Fruit fly (Drosophila melanogaster) whole organism, embryonic: Measurements from ENCODE around the gene Srp14.

Source experiments
- ATbp ChIP-seq: fragments of 200-800 bp; sonication (Bioruptor generic); optimal IDR thresholded peaks from 2 replicates; lab custom pipeline; 2017; ENCODE audit warnings: missing biosample characterization, mild to moderate bottlenecking, missing genetic modification characterization, missing genetic modification reagents
- B-H1 ChIP-seq: fragments of 200-800 bp; sonication (Bioruptor generic); IDR thresholded peaks from 3 replicates; pipeline ENCODE4 v1.3.6; 2022; ENCODE audit warnings: missing biosample characterization, missing genetic modification characterization
- CG10979 ChIP-seq: fragments of 200-800 bp; sonication (Bioruptor generic); optimal IDR thresholded peaks from 2 replicates; lab custom pipeline; 2018; ENCODE audit warnings: missing biosample characterization, mild to moderate bottlenecking, missing genetic modification characterization, moderate library complexity
- CG13296 ChIP-seq: fragments of 200-800 bp; sonication (Bioruptor generic); optimal IDR thresholded peaks from 3 replicates; lab custom pipeline; 2018; ENCODE audit warnings: missing biosample characterization, mild to moderate bottlenecking, missing genetic modification characterization
- CG13894 ChIP-seq: fragments of 200-800 bp; sonication (Bioruptor generic); optimal IDR thresholded peaks from 3 replicates; lab custom pipeline; 2018; ENCODE audit warnings: missing biosample characterization, mild to moderate bottlenecking, missing genetic modification characterization, moderate library complexity
- CG14710 ChIP-seq: fragments of 200-800 bp; sonication (Bioruptor generic); optimal IDR thresholded peaks from 3 replicates; lab custom pipeline; 2019; ENCODE audit warnings: missing biosample characterization, mild to moderate bottlenecking, missing genetic modification characterization, moderate library complexity
- CG14860 ChIP-seq: fragments of 200-800 bp; sonication (Bioruptor generic); IDR thresholded peaks from 3 replicates; pipeline ENCODE4 v1.3.6; 2022; ENCODE audit warnings: missing biosample characterization, missing genetic modification characterization; ENCODE audit not compliant: partially characterized antibody
- CG16815 ChIP-seq: fragments of 200-800 bp; sonication (Bioruptor generic); optimal IDR thresholded peaks from 3 replicates; lab custom pipeline; 2017; ENCODE audit warnings: missing biosample characterization, mild to moderate bottlenecking, missing genetic modification characterization
- CG17612 ChIP-seq: fragments of 200-800 bp; sonication (Bioruptor generic); IDR thresholded peaks from 2 replicates; pipeline ENCODE4 v1.3.6; 2022; ENCODE audit warnings: missing biosample characterization, missing genetic modification characterization
- CG3065 ChIP-seq: fragments of 200-800 bp; sonication (Bioruptor generic); optimal IDR thresholded peaks from 2 replicates; lab custom pipeline; 2016; ENCODE audit warnings: missing biosample characterization, missing genetic modification characterization
- CG3407 ChIP-seq: fragments of 200-800 bp; sonication (Bioruptor generic); optimal IDR thresholded peaks from 2 replicates; lab custom pipeline; 2018; ENCODE audit warnings: missing biosample characterization, mild to moderate bottlenecking, missing genetic modification characterization
- CG4707 ChIP-seq: fragments of 200-800 bp; sonication (Bioruptor generic); optimal IDR thresholded peaks from 2 replicates; lab custom pipeline; 2018; ENCODE audit warnings: missing biosample characterization, mild to moderate bottlenecking, missing genetic modification characterization, moderate library complexity
- CG4820 ChIP-seq: fragments of 200-800 bp; sonication (Bioruptor generic); optimal IDR thresholded peaks from 3 replicates; lab custom pipeline; 2016; ENCODE audit warnings: missing biosample characterization, missing genetic modification characterization
- CG6654 ChIP-seq: fragments of 200-800 bp; sonication (Bioruptor generic); optimal IDR thresholded peaks from 2 replicates; lab custom pipeline; 2017; ENCODE audit warnings: missing biosample characterization, mild to moderate bottlenecking, missing genetic modification characterization
- CG6791 ChIP-seq: fragments of 200-800 bp; sonication (Bioruptor generic); IDR thresholded peaks from 3 replicates; pipeline ENCODE4 v1.3.6; 2022; ENCODE audit warnings: missing biosample characterization, missing genetic modification characterization; ENCODE audit not compliant: partially characterized antibody
- CG7839 ChIP-seq: fragments of 200-800 bp; sonication (Bioruptor generic); optimal IDR thresholded peaks from 3 replicates; lab custom pipeline; 2018; ENCODE audit warnings: missing biosample characterization, mild to moderate bottlenecking, missing genetic modification characterization, moderate library complexity
- CG8924 ChIP-seq: fragments of 200-800 bp; optimal IDR thresholded peaks from 3 replicates; lab custom pipeline; 2019; ENCODE audit warnings: missing biosample characterization, mild to moderate bottlenecking, missing genetic modification characterization, moderate library complexity
- CG9817 ChIP-seq: fragments of 200-800 bp; sonication (Bioruptor generic); optimal IDR thresholded peaks from 2 replicates; lab custom pipeline; 2018; ENCODE audit warnings: missing biosample characterization, mild to moderate bottlenecking, missing genetic modification characterization, moderate library complexity
- CrebB ChIP-seq: fragments of 200-800 bp; sonication (Bioruptor generic); optimal IDR thresholded peaks from 3 replicates; lab custom pipeline; 2018; ENCODE audit warnings: missing biosample characterization, mild to moderate bottlenecking, missing genetic modification characterization
- HLHmδ ChIP-seq: fragments of 200-800 bp; sonication (Bioruptor generic); optimal IDR thresholded peaks from 2 replicates; lab custom pipeline; 2018; ENCODE audit warnings: missing biosample characterization, mild to moderate bottlenecking, missing genetic modification characterization, moderate library complexity
- HmgD ChIP-seq: fragments of 200-800 bp; sonication (Bioruptor generic); optimal IDR thresholded peaks from 3 replicates; lab custom pipeline; 2016; ENCODE audit warnings: missing biosample characterization, missing genetic modification characterization
- Hr3 ChIP-seq: fragments of 200-800 bp; sonication (Bioruptor generic); optimal IDR thresholded peaks from 3 replicates; lab custom pipeline; 2016; ENCODE audit warnings: missing biosample characterization, missing genetic modification characterization
- MTF-1 ChIP-seq: fragments of 200-800 bp; sonication (Bioruptor generic); optimal IDR thresholded peaks from 2 replicates; lab custom pipeline; 2018; ENCODE audit warnings: missing biosample characterization, mild to moderate bottlenecking, missing genetic modification characterization, borderline replicate concordance
- Mad ChIP-seq: fragments of 200-800 bp; sonication (Bioruptor generic); optimal IDR thresholded peaks from 2 replicates; lab custom pipeline; 2016; ENCODE audit warnings: missing biosample characterization, missing genetic modification characterization
- Oaz ChIP-seq: fragments of 200-800 bp; sonication (Bioruptor generic); IDR thresholded peaks from 2 replicates; pipeline ENCODE4 v1.3.6; 2022; ENCODE audit warnings: missing biosample characterization, missing genetic modification characterization
- Ssrp ChIP-seq: fragments of 200-800 bp; sonication (Bioruptor generic); optimal IDR thresholded peaks from 2 replicates; lab custom pipeline; 2018; ENCODE audit warnings: missing biosample characterization, mild to moderate bottlenecking, missing genetic modification characterization, moderate library complexity
- ac ChIP-seq: fragments of 200-800 bp; sonication (Bioruptor generic); optimal IDR thresholded peaks from 3 replicates; lab custom pipeline; 2017; ENCODE audit warnings: missing biosample characterization, mild to moderate bottlenecking, missing genetic modification characterization
- amos ChIP-seq: fragments of 200-800 bp; sonication (Bioruptor generic); IDR thresholded peaks from 2 replicates; pipeline ENCODE4 v1.3.6; 2022; ENCODE audit warnings: missing biosample characterization, missing genetic modification characterization; ENCODE audit not compliant: partially characterized antibody
- bab2 ChIP-seq: fragments of 200-800 bp; sonication (Bioruptor generic); optimal IDR thresholded peaks from 2 replicates; lab custom pipeline; 2016; ENCODE audit warnings: missing biosample characterization, missing genetic modification characterization
- br ChIP-seq: fragments of >200 bp; optimal IDR thresholded peaks from 2 replicates; lab custom pipeline; 2017
- cad ChIP-seq: fragments of >200 bp; optimal IDR thresholded peaks from 2 replicates; lab custom pipeline; 2017; ENCODE audit warnings: missing biosample characterization, missing genetic modification characterization
- cg ChIP-seq: fragments of 200-800 bp; sonication (Bioruptor generic); optimal IDR thresholded peaks from 3 replicates; lab custom pipeline; 2019; ENCODE audit warnings: missing biosample characterization, mild to moderate bottlenecking, missing genetic modification characterization, moderate library complexity
- chif ChIP-seq, 2 experiments: fragments of 200-800 bp; sonication (Bioruptor generic); optimal IDR thresholded peaks; 3 replicates each; lab custom pipeline; 2016; ENCODE audit warnings: missing biosample characterization in 2 of 2, missing genetic modification characterization in 2 of 2
- da ChIP-seq: fragments of 200-800 bp; sonication (Bioruptor generic); optimal IDR thresholded peaks from 2 replicates; lab custom pipeline; 2016; ENCODE audit warnings: missing biosample characterization, missing genetic modification characterization
- eve ChIP-seq, 2 experiments: fragments of >200 bp; optimal IDR thresholded peaks; 2 replicates each; lab custom pipeline; 2017; ENCODE audit warnings: missing biosample characterization in 2 of 2, missing genetic modification characterization in 2 of 2
- hbn ChIP-seq: fragments of 200-800 bp; sonication (Bioruptor generic); IDR thresholded peaks from 2 replicates; pipeline ENCODE4 v1.3.6; 2022; ENCODE audit warnings: missing biosample characterization, missing genetic modification characterization; ENCODE audit not compliant: partially characterized antibody
- hth ChIP-seq: fragments of >200 bp; optimal IDR thresholded peaks from 2 replicates; lab custom pipeline; 2017; ENCODE audit warnings: inconsistent platforms
- klu ChIP-seq: fragments of 200-800 bp; sonication (Bioruptor generic); IDR thresholded peaks from 2 replicates; pipeline ENCODE4 v1.3.6; 2022; ENCODE audit warnings: missing biosample characterization, missing genetic modification characterization
- lab ChIP-seq: fragments of 200-800 bp; sonication (Bioruptor generic); optimal IDR thresholded peaks from 3 replicates; lab custom pipeline; 2017; ENCODE audit warnings: missing biosample characterization, missing genetic modification characterization, mild to moderate bottlenecking, moderate library complexity, missing genetic modification reagents
- onecut ChIP-seq: fragments of 200-800 bp; sonication (Bioruptor generic); IDR thresholded peaks from 2 replicates; pipeline ENCODE4 v1.3.6; 2022; ENCODE audit warnings: missing biosample characterization, missing genetic modification characterization
- org-1 ChIP-seq: fragments of 200-800 bp; sonication (Bioruptor generic); optimal IDR thresholded peaks from 2 replicates; lab custom pipeline; 2017; ENCODE audit warnings: missing biosample characterization, missing genetic modification characterization
- so ChIP-seq: fragments of 200-800 bp; sonication (Bioruptor generic); IDR thresholded peaks from 3 replicates; pipeline ENCODE4 v1.3.6; 2022; ENCODE audit warnings: missing biosample characterization, missing genetic modification characterization
- sqz ChIP-seq: fragments of 200-800 bp; sonication (Bioruptor generic); optimal IDR thresholded peaks from 3 replicates; lab custom pipeline; 2018; ENCODE audit warnings: missing biosample characterization, mild to moderate bottlenecking, missing genetic modification characterization
- tio ChIP-seq: fragments of 200-800 bp; sonication (Bioruptor generic); optimal IDR thresholded peaks from 2 replicates; lab custom pipeline; 2017; ENCODE audit warnings: missing biosample characterization, missing genetic modification characterization, inconsistent platforms
- tna ChIP-seq: fragments of 200-800 bp; sonication (Bioruptor generic); IDR thresholded peaks from 2 replicates; pipeline ENCODE4 v1.3.6; 2022; ENCODE audit warnings: missing biosample characterization, missing genetic modification characterization; ENCODE audit not compliant: partially characterized antibody
- ttk ChIP-seq: fragments of 200-800 bp; sonication (Bioruptor generic); IDR thresholded peaks from 2 replicates; pipeline ENCODE4 v2.1.2; 2022; ENCODE audit warnings: missing biosample characterization, missing genetic modification characterization
- unpg ChIP-seq: fragments of 200-800 bp; sonication (Bioruptor generic); optimal IDR thresholded peaks from 3 replicates; lab custom pipeline; 2018; ENCODE audit warnings: missing biosample characterization, mild to moderate bottlenecking, missing genetic modification characterization, moderate library complexity
- vnd ChIP-seq: fragments of 200-800 bp; sonication (Bioruptor generic); IDR thresholded peaks from 3 replicates; pipeline ENCODE4 v1.3.6; 2022; ENCODE audit warnings: missing biosample characterization, missing genetic modification characterization; ENCODE audit not compliant: partially characterized antibody
- wor ChIP-seq: fragments of 200-800 bp; sonication (Bioruptor generic); IDR thresholded peaks from 2 replicates; pipeline ENCODE4 v1.3.6; 2022; ENCODE audit warnings: missing biosample characterization, missing genetic modification characterization

Srp14 gene

dm6 chr3R:20542283-20543144 lies 37.4 kb upstream of the Srp14 start (continued):
- TF ChIP-seq vnd (GFP tag; lab: Robert Waterston, UW): no peak
- TF ChIP-seq Ssrp: no peak
- peak; percentile 63 for TF ChIP-seq CG14710 (tag; lab: Kevin White, UChicago)
- peak; percentile 59; the same call in 1 of the 3 replicates for TF ChIP-seq so
- no peak for TF ChIP-seq amos
- no peak for TF ChIP-seq CG16815 (GFP tag; lab: Kevin White, UChicago)
- no peak for TF ChIP-seq br (lab: Kevin White, UChicago)
- peak; percentile 70 for TF ChIP-seq MTF-1 (GFP tag; lab: Kevin White, UChicago)
- TF ChIP-seq CG17612: no peak
- TF ChIP-seq ac (GFP tag; lab: Kevin White, UChicago): peak; percentile 62
- TF ChIP-seq CG4820 (GFP tag; lab: Kevin White, UChicago): no peak
- peak; percentile 7 for TF ChIP-seq lab (GFP tag; lab: Kevin White, UChicago)
- TF ChIP-seq CG6654: no peak
- no peak for TF ChIP-seq tna (GFP tag; lab: Robert Waterston, UW)
- no peak; the same call in 2 of the 3 replicates for TF ChIP-seq B-H1
- TF ChIP-seq bab2: peak; percentile 51
- no peak for TF ChIP-seq ttk (GFP tag; lab: Robert Waterston, UW)
- no peak for TF ChIP-seq Oaz (GFP tag; lab: Robert Waterston, UW)
- TF ChIP-seq ATbp (GFP tag; lab: Kevin White, UChicago): peak; percentile 79
- TF ChIP-seq hth (lab: Kevin White, UChicago): no peak
- peak; percentile 21 for TF ChIP-seq tio (GFP tag; lab: Kevin White, UChicago)
- peak; percentile 17 for TF ChIP-seq CG13296
- peak; percentile 77 for TF ChIP-seq cad (GFP tag; lab: Kevin White, UChicago)
- TF ChIP-seq hbn (GFP tag; lab: Robert Waterston, UW): no peak
- TF ChIP-seq CG14860: no peak
- TF ChIP-seq chif (GFP tag; optimal IDR thresholded peaks at IDR 0.05; lab: Kevin White, UChicago): peak; percentile 14 to 46
- TF ChIP-seq onecut (GFP tag; lab: Robert Waterston, UW): peak; percentile 32; the same call in 1 of the 2 replicates
- no peak for TF ChIP-seq cg (GFP tag; lab: Kevin White, UChicago)
- TF ChIP-seq CG4707: peak; percentile 60
- TF ChIP-seq CG10979 (tag; lab: Kevin White, UChicago): peak; percentile 35
- TF ChIP-seq CG8924 (tag; lab: Kevin White, UChicago): peak; percentile 39
- no peak for TF ChIP-seq wor (GFP tag; lab: Robert Waterston, UW)
- TF ChIP-seq CG3407: peak; percentile 51
- peak; percentile 67 for TF ChIP-seq CrebB (tag; lab: Kevin White, UChicago)
- TF ChIP-seq klu: no peak
- TF ChIP-seq org-1 (GFP tag; lab: Kevin White, UChicago): peak; percentile 33
- TF ChIP-seq CG13894 (tag; lab: Kevin White, UChicago): no peak
- no peak for TF ChIP-seq Hr3
- TF ChIP-seq HLHmδ: no peak
- TF ChIP-seq sqz (GFP tag; lab: Kevin White, UChicago): no peak
- TF ChIP-seq HmgD (GFP tag; lab: Kevin White, UChicago): no peak
- TF ChIP-seq da (GFP tag; lab: Kevin White, UChicago): no peak
- peak; percentile 32 for TF ChIP-seq CG9817 (tag; lab: Kevin White, UChicago)
- no peak for TF ChIP-seq CG7839 (tag; lab: Kevin White, UChicago)
- peak in 1 of 2 experiments; percentile 75 for TF ChIP-seq eve (GFP tag; optimal IDR thresholded peaks at IDR 0.05; lab: Kevin White, UChicago)
- no peak for TF ChIP-seq unpg (GFP tag; lab: Kevin White, UChicago)
- no peak for TF ChIP-seq Mad
- no peak for TF ChIP-seq CG6791 (GFP tag; lab: Robert Waterston, UW)
- peak; percentile 9 for TF ChIP-seq CG3065 (GFP tag; lab: Kevin White, UChicago)
